Worm (Caenorhabditis elegans): ENCODE measurements around the gene K02B2.6.

K02B2.6 gene

ce11 chrIV:5954743-5955142, 7.3 kb downstream of the K02B2.6 start:
- TF ChIP-seq lin-29 (GFP tag; IDR thresholded peaks at IDR 0.05) (no peak), ZK337.2 (GFP tag; IDR thresholded peaks at IDR 0.05) (no peak), unc-62 (GFP tag; optimal IDR thresholded peaks at IDR 0.05 in 1 of 2) (peak in 1 of 2 experiments; percentile 46), unc-62 (tag; optimal IDR thresholded peaks at IDR 0.05) (no peak), mes-2 (tag; optimal IDR thresholded peaks at IDR 0.05; ENCODE audit: poor library complexity, severe bottlenecking) (no peak), hlh-11 (tag; optimal IDR thresholded peaks at IDR 0.05) (no peak)

- no peak for TF ChIP-seq nhr-102 (tag; optimal IDR thresholded peaks at IDR 0.05)
- 0 out of 2 replicates have a peak, but pooled peaks have one; percentile 46 for TF ChIP-seq ctbp-1 (GFP tag; IDR thresholded peaks at IDR 0.05)
- TF ChIP-seq fos-1 (tag; optimal IDR thresholded peaks at IDR 0.05), result no peak
- TF ChIP-seq D1046.2 (GFP tag; IDR thresholded peaks at IDR 0.05), result no peak
- no peak for TF ChIP-seq php-3 (GFP tag; IDR thresholded peaks at IDR 0.05)
- TF ChIP-seq R02D3.7 (tag; optimal IDR thresholded peaks at IDR 0.05), result no peak
- peak; percentile 47 for TF ChIP-seq rbr-2 (tag; optimal IDR thresholded peaks at IDR 0.05)
- no peak for TF ChIP-seq daf-16 (GFP tag; optimal IDR thresholded peaks at IDR 0.05)
- TF ChIP-seq daf-16 (tag; optimal IDR thresholded peaks at IDR 0.05), result no peak
- peak; percentile 15 to 69 for TF ChIP-seq lsy-2 (tag; optimal IDR thresholded peaks at IDR 0.05)
- TF ChIP-seq tra-1 (GFP tag; IDR thresholded peaks at IDR 0.05), result no peak
- TF ChIP-seq lin-39 (tag; optimal IDR thresholded peaks at IDR 0.05), result no peak
- TF ChIP-seq snpc-4 (tag; optimal IDR thresholded peaks at IDR 0.05), result no peak
- TF ChIP-seq nhr-11 (tag; optimal IDR thresholded peaks at IDR 0.05), result no peak
- TF ChIP-seq cey-2 (tag; optimal IDR thresholded peaks at IDR 0.05; ENCODE audit: borderline replicate concordance, insufficient read depth), result no peak
- no peak for TF ChIP-seq T26A8.4 (GFP tag; IDR thresholded peaks at IDR 0.05)
- TF ChIP-seq skn-1 (tag; optimal IDR thresholded peaks at IDR 0.05), result no peak
- peak; percentile 27 for TF ChIP-seq hlh-30 (tag; optimal IDR thresholded peaks at IDR 0.05; ENCODE audit: insufficient read depth)
- no peak for TF ChIP-seq madf-5 (GFP tag; IDR thresholded peaks at IDR 0.05)
- peak; percentile 82 for TF ChIP-seq ces-1 (GFP tag; optimal IDR thresholded peaks at IDR 0.05)
- no peak for TF ChIP-seq set-16 (GFP tag; IDR thresholded peaks at IDR 0.05)
- TF ChIP-seq mdl-1 (tag; optimal IDR thresholded peaks at IDR 0.05), result peak in 1 of 2 experiments; percentile 7
- no peak for TF ChIP-seq Y5F2A.4 (GFP tag; optimal IDR thresholded peaks at IDR 0.05)
- TF ChIP-seq unc-62 (GFP tag; optimal IDR thresholded peaks at IDR 0.05 in 1 of 2), result peak in 1 of 2 experiments; percentile 68
- no peak for TF ChIP-seq unc-62 (tag; optimal IDR thresholded peaks at IDR 0.05)
- no peak for TF ChIP-seq lin-15B (tag; optimal IDR thresholded peaks at IDR 0.05)
- TF ChIP-seq fkh-10 (GFP tag; optimal IDR thresholded peaks at IDR 0.05), result peak; percentile 39
- TF ChIP-seq ztf-11 (tag; optimal IDR thresholded peaks at IDR 0.05), result no peak
- peak; percentile 46 for TF ChIP-seq F37D6.2 (tag; optimal IDR thresholded peaks at IDR 0.05)
- TF ChIP-seq F10B5.3 (tag; optimal IDR thresholded peaks at IDR 0.05), result no peak
- peak; percentile 54; the same call in 1 of the 2 replicates for TF ChIP-seq hmg-1.1 (GFP tag; IDR thresholded peaks at IDR 0.05)
- TF ChIP-seq mep-1 (tag; optimal IDR thresholded peaks at IDR 0.05), result peak; percentile 56
- no peak for TF ChIP-seq ama-1 (optimal IDR thresholded peaks at IDR 0.05)
- TF ChIP-seq ceh-44 (GFP tag; IDR thresholded peaks at IDR 0.05), result no peak
Measured at ce11 chrIV:5952966-5953365, 9.1 kb downstream of the K02B2.6 start.

ce11 chrIV:5949964-5950363, 12.1 kb downstream of the K02B2.6 start:
- TF ChIP-seq nhr-77 (tag; optimal IDR thresholded peaks at IDR 0.05), result no peak
- peak; percentile 35; the same call in 1 of the 2 replicates for TF ChIP-seq snpc-1.2 (GFP tag; IDR thresholded peaks at IDR 0.05)
- no peak for TF ChIP-seq ceh-44 (GFP tag; IDR thresholded peaks at IDR 0.05)
- TF ChIP-seq F49E8.2 (tag; optimal IDR thresholded peaks at IDR 0.05; ENCODE audit: borderline replicate concordance), result peak; percentile 53
